Worm (Caenorhabditis elegans) whole organism, mixed stage, embryonic: ENCODE measurements around the gene exos-7.

Experiments used
- elt-1 ChIP-seq: sonication (generic microtip); optimal IDR thresholded peaks from 2 replicates; lab custom pipeline; 2017; ENCODE audit warnings: missing genetic modification characterization, mild to moderate bottlenecking, missing compliant biosample characterization, antibody characterized with exemption, moderate library complexity, borderline replicate concordance; ENCODE audit not compliant: insufficient read depth
- lsy-2 ChIP-seq: fragments of 150-350 bp; optimal IDR thresholded peaks from 2 replicates; lab custom pipeline; 2014; ENCODE audit warnings: missing biosample characterization, missing genetic modification characterization
- nhr-2 ChIP-seq: fragments of 150-350 bp; optimal IDR thresholded peaks from 2 replicates; lab custom pipeline; 2014; ENCODE audit warnings: missing biosample characterization, missing genetic modification characterization
- snpc-4 ChIP-seq: fragments of 150-350 bp; optimal IDR thresholded peaks from 2 replicates; lab custom pipeline; 2014; ENCODE audit warnings: missing biosample characterization, missing genetic modification characterization
- ztf-11 ChIP-seq: fragments of 150-350 bp; optimal IDR thresholded peaks from 2 replicates; lab custom pipeline; 2014; ENCODE audit warnings: missing biosample characterization, missing genetic modification characterization

- no peak for TF ChIP-seq lsy-2 (tag; lab: Kevin White, UChicago)
- TF ChIP-seq elt-1 (tag; lab: Kevin White, UChicago) = no peak
- TF ChIP-seq snpc-4 = no peak
- TF ChIP-seq nhr-2 = no peak
- no peak for TF ChIP-seq ztf-11 (tag; lab: Kevin White, UChicago)
Measured at ce11 chrV:20814424-20814823, 24.2 kb upstream of the exos-7 start, which contains the start of gene Y44A6D.7.
